Worm (Caenorhabditis elegans): Measurements from ENCODE around the gene T01H3.2.

DNA sequence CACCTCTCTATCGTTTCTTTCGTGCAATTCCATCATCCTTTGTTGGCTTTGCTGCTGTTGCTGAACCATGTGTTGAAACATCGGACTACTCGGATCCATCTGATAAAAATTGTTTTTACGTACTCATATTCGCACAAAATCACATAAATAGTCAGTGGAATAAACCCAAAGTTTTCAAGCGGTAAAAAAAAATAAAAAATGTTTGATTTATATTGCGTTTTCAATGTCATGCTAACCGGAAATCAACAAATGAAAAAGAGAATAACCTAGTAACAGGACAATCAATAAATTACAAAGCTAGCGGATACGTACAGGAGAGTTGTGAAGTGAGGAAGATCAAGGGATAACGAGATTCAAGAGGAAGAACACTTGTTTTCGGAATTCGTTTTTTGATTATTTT is 22.9 kb downstream of the T01H3.2 start, which contains the start of gene mdt-10:
- no peak for TF ChIP-seq ceh-36 (tag; optimal IDR thresholded peaks at IDR 0.05)
- no peak for TF ChIP-seq hmbx-1 (tag; optimal IDR thresholded peaks at IDR 0.05)
- TF ChIP-seq ama-1 (optimal IDR thresholded peaks at IDR 0.05) = no peak
- no peak for TF ChIP-seq aly-1 (tag; optimal IDR thresholded peaks at IDR 0.05)
- TF ChIP-seq tbx-11 (GFP tag; IDR thresholded peaks at IDR 0.05) = no peak
- TF ChIP-seq hnd-1 (tag; optimal IDR thresholded peaks at IDR 0.05) = no peak

All from whole organism, early embryonic.